Worm (Caenorhabditis elegans) whole organism, early embryonic: Measurements from ENCODE around the gene dat-1.

Experiments
- ets-7 ChIP-seq: sonication (generic microtip); optimal IDR thresholded peaks from 2 replicates; lab custom pipeline; 2016; ENCODE audit warnings: missing genotype, missing genetic modification characterization, missing compliant biosample characterization
- pes-1 ChIP-seq: fragments of 200-800 bp; sonication (Bioruptor generic); IDR thresholded peaks from 2 replicates; pipeline ENCODE4 v1.3.6; 2022; ENCODE audit warnings: missing genetic modification reagents, missing genetic modification characterization, missing compliant biosample characterization

DNA sequence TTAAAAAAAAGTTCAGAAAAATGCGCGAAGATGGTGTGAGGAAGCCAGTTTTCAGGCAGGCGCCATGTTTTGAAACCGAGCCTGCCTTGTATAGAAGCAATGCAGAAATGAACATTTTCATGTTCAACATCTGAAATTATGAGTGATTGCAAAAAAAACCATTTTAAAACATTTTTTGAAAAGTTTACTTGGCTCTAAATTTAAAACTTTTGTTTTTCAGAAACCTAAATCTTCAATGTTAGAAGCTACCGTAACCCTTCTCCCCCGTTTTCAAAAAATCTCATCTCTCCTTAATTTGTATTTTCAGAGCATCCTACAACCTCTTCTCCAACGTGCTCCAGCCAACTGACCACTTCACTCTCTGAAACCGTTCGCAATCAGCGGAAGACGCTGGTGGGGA lies 38.7 kb downstream of the dat-1 start, which contains the start of gene fozi-1:
- TF ChIP-seq ets-7 (no peak), pes-1 (no peak)
